Fruit fly (Drosophila melanogaster): ENCODE measurements around the gene CG16853.

CG16853 gene

DNA sequence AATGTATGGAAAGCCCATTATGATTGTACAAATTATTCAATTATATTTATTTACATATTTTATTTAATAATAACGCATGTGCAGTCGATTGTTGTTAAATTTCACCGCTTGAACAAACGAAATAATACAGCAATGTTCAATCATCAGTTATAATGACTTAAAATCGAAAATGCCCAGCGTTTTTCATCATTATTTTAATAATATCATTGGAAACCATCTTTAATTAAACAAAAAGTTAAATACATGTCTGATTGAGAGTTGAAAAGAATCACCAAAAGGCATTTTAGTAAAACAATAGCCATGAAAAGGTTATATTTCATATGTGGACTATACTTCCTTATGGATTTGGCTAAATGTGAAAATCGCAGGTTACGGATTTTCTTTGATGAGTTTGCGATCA lies 13.3 kb upstream of the CG16853 start, which contains the start of gene CG33641:
CG33641 (plus strand) TSS at position 301 of the 400 bp plus-strand sequence.
- TF ChIP-seq CTCF (optimal IDR thresholded peaks at IDR 0.05) (no peak), CG8478 (optimal IDR thresholded peaks at IDR 0.05) (no peak)

dm6 chr2L:13529675-13530074 lies 12.4 kb upstream of the CG16853 start, which contains the start of gene CG33642:
Gene CG33642 (plus strand): TSS chr2L:13529975.
- no peak for TF ChIP-seq CG8478 (optimal IDR thresholded peaks at IDR 0.05)
- no peak for TF ChIP-seq CTCF (optimal IDR thresholded peaks at IDR 0.05)

DNA sequence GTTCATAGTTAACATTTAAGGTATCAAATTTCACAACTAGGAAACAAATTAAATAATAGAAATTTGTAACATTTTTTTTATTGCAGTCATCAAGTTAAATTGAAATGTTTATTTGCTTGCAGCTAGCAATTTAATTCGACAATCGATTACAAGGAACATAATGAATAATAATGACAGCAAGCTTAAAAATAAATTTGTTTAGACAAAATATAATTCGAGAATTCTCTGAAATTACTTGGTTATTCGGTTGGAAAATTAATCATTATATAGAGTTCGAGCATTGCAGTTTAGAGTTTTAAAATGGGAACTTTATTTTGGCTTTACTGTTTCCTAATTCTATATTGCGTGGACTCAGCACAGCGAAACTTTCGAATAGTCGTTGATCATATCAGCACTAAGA lies 11.3 kb upstream of the CG16853 start, which contains the start of gene CG33643:
CG33643 (plus strand) TSS at position 301 of the 400 bp plus-strand sequence.
- TF ChIP-seq CTCF (optimal IDR thresholded peaks at IDR 0.05), result no peak
- TF ChIP-seq CG8478 (optimal IDR thresholded peaks at IDR 0.05), result no peak

- TF ChIP-seq CTCF (optimal IDR thresholded peaks at IDR 0.05), result no peak
- no peak for TF ChIP-seq CG8478 (optimal IDR thresholded peaks at IDR 0.05)
These were observed 10.3 kb upstream of the CG16853 start, which contains the start of gene CG33644 for dm6 chr2L:13531785-13532184. Gene CG33644 (plus strand): TSS chr2L:13532085.

dm6 chr2L:13532524-13532923 lies 9.5 kb upstream of the CG16853 start, which contains the start of gene CG33645:
Gene CG33645 (plus strand): TSS chr2L:13532824.
- TF ChIP-seq CG8478 (optimal IDR thresholded peaks at IDR 0.05), result no peak
- TF ChIP-seq CTCF (optimal IDR thresholded peaks at IDR 0.05), result no peak

DNA sequence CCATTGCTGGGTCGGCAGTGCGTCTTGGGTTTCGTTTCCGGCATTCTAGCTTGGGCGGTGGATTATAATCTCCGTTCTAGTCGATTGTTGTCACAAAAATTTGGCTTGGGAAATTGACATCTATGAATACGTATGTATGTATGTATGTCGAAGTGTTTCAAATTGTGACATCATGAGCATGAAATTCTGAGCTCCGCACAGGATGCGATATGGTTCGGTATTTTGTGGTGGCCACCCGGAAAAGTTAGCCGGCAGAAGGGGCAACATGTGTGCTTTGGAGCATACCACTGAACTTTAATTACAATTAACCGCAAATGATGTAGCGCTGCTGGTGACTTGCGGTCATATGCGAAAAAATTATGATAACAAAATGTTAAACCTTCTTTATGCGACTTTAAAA lies 6.4 kb upstream of the CG16853 start, which contains the start of gene CG15638:
CG15638 (minus strand) TSS at position 101 of the 400 bp plus-strand sequence.
- no peak for TF ChIP-seq CG8478 (optimal IDR thresholded peaks at IDR 0.05)
- TF ChIP-seq CTCF (optimal IDR thresholded peaks at IDR 0.05), result no peak

- TF ChIP-seq CG8478 (optimal IDR thresholded peaks at IDR 0.05) (no peak), CTCF (optimal IDR thresholded peaks at IDR 0.05) (peak; percentile 76 to 78)
These were observed 1.4 kb upstream of the CG16853 start, which contains the start of gene CG16852 for dm6 chr2L:13540704-13541103. Gene CG16852 (plus strand): TSS chr2L:13540751.

DNA sequence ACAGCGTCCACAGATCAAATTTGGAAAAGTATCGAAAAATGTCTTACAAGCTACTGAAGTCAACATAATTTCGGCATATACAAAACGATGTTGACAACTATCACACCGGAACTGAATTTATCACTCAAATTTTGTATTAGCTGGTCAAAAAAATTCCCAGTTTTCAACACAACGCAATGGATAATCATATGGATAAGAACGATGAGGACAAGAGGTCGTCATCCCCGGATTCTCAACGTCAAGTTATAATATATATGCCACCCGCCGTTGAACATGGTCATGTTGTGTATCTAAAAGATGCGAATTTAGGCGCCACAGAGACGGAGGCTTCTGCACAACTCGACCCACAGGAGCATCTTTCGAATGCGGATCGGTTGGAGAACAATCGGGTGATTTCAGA lies 408 bp downstream of the CG16853 start, which contains the start of gene CG9263:
CG9263 (minus strand) TSS at position 101 of the 400 bp plus-strand sequence.
- no peak for TF ChIP-seq CG8478 (optimal IDR thresholded peaks at IDR 0.05)

dm6 chr2L:13545678-13546077 lies 3.6 kb downstream of the CG16853 start:
- TF ChIP-seq CTCF (optimal IDR thresholded peaks at IDR 0.05) (no peak), CG8478 (optimal IDR thresholded peaks at IDR 0.05) (no peak)

- TF ChIP-seq CTCF (optimal IDR thresholded peaks at IDR 0.05), result no peak
- no peak for TF ChIP-seq CG8478 (optimal IDR thresholded peaks at IDR 0.05)
These were observed 6.0 kb downstream of the CG16853 start for dm6 chr2L:13547738-13548726.

dm6 chr2L:13548786-13549780 lies 7.0 kb downstream of the CG16853 start, which contains the start of gene B4:
Gene B4 (minus strand): TSS chr2L:13549328.
- no peak for TF ChIP-seq CG8478 (optimal IDR thresholded peaks at IDR 0.05)

- TF ChIP-seq CTCF (optimal IDR thresholded peaks at IDR 0.05) (no peak), CG8478 (optimal IDR thresholded peaks at IDR 0.05) (no peak)
These were observed 7.9 kb downstream of the CG16853 start, which contains the start of gene kuz for dm6 chr2L:13549973-13550458. Gene kuz (plus strand): TSS chr2L:13550139.

- TF ChIP-seq CG8478 (optimal IDR thresholded peaks at IDR 0.05) (no peak), CTCF (optimal IDR thresholded peaks at IDR 0.05) (no peak)
These were observed 8.5 kb downstream of the CG16853 start for dm6 chr2L:13550488-13551033.

dm6 chr2L:13552686-13553085 lies 10.6 kb downstream of the CG16853 start:
- no peak for TF ChIP-seq CTCF (optimal IDR thresholded peaks at IDR 0.05)
- no peak for TF ChIP-seq CG8478 (optimal IDR thresholded peaks at IDR 0.05)

All from S2 (cell line).